Worm (Caenorhabditis elegans) whole organism, early embryonic: ENCODE data around the gene W01A11.1.

Experiments
- B0310.2 ChIP-seq: sonication (generic microtip); optimal IDR thresholded peaks from 2 replicates; lab custom pipeline; 2016; ENCODE audit warnings: mild to moderate bottlenecking, missing genetic modification characterization, missing compliant biosample characterization
- F13C5.2 ChIP-seq: sonication (generic microtip); optimal IDR thresholded peaks from 2 replicates; lab custom pipeline; 2017; ENCODE audit warnings: mild to moderate bottlenecking, missing genetic modification characterization, inconsistent platforms, missing compliant biosample characterization
- aly-1 ChIP-seq: sonication (generic microtip); optimal IDR thresholded peaks from 2 replicates; lab custom pipeline; 2016; ENCODE audit warnings: missing genetic modification characterization, missing compliant biosample characterization
- ama-1 ChIP-seq: fragments of 150-350 bp; optimal IDR thresholded peaks from 2 replicates; lab custom pipeline; 2014
- ceh-13 ChIP-seq: fragments of 200-800 bp; sonication (Bioruptor generic); optimal IDR thresholded peaks from 2 replicates; lab custom pipeline; 2018; ENCODE audit warnings: mild to moderate bottlenecking, missing genetic modification characterization, missing compliant biosample characterization
- ceh-36 ChIP-seq: sonication (generic microtip); optimal IDR thresholded peaks from 2 replicates; lab custom pipeline; 2016; ENCODE audit warnings: missing genetic modification characterization, inconsistent platforms, missing compliant biosample characterization
- ets-7 ChIP-seq: sonication (generic microtip); optimal IDR thresholded peaks from 2 replicates; lab custom pipeline; 2016; ENCODE audit warnings: missing genotype, missing genetic modification characterization, missing compliant biosample characterization
- flt-1 ChIP-seq: fragments of 200-800 bp; sonication (Bioruptor generic); IDR thresholded peaks from 2 replicates; pipeline ENCODE4 v1.3.6; 2022; ENCODE audit warnings: missing genetic modification characterization, missing compliant biosample characterization
- hmbx-1 ChIP-seq: sonication (generic microtip); optimal IDR thresholded peaks from 2 replicates; lab custom pipeline; 2016; ENCODE audit warnings: mild to moderate bottlenecking, missing genetic modification characterization, missing compliant biosample characterization
- hmg-4 ChIP-seq: fragments of 200-800 bp; sonication (Bioruptor generic); optimal IDR thresholded peaks from 2 replicates; lab custom pipeline; 2018; ENCODE audit warnings: mild to moderate bottlenecking, missing genetic modification characterization, missing compliant biosample characterization
- hnd-1 ChIP-seq: sonication (generic microtip); optimal IDR thresholded peaks from 2 replicates; lab custom pipeline; 2016; ENCODE audit warnings: missing genetic modification characterization, missing compliant biosample characterization
- pes-1 ChIP-seq: fragments of 200-800 bp; sonication (Bioruptor generic); IDR thresholded peaks from 2 replicates; pipeline ENCODE4 v1.3.6; 2022; ENCODE audit warnings: missing genetic modification reagents, missing genetic modification characterization, missing compliant biosample characterization
- scrt-1 ChIP-seq: fragments of 200-800 bp; sonication (Bioruptor generic); IDR thresholded peaks from 2 replicates; pipeline ENCODE4 v1.3.6; 2022; ENCODE audit warnings: missing genetic modification characterization, missing compliant biosample characterization
- sea-1 ChIP-seq: fragments of 200-800 bp; sonication (Bioruptor generic); conservative IDR thresholded peaks from 2 replicates; pipeline ENCODE4 v1.3.6; 2022; ENCODE audit warnings: missing genetic modification characterization, missing compliant biosample characterization
- tbx-11 ChIP-seq: fragments of 200-800 bp; sonication (Bioruptor generic); IDR thresholded peaks from 2 replicates; pipeline ENCODE4 v1.3.6; 2022; ENCODE audit warnings: missing genetic modification characterization, missing compliant biosample characterization
- tbx-37 ChIP-seq: fragments of 200-800 bp; sonication (Bioruptor generic); conservative IDR thresholded peaks from 2 replicates; pipeline ENCODE4 v1.3.6; 2022; ENCODE audit warnings: missing genetic modification reagents, missing genetic modification characterization, missing compliant biosample characterization
- tra-4 ChIP-seq: sonication (generic microtip); optimal IDR thresholded peaks from 2 replicates; lab custom pipeline; 2017; ENCODE audit warnings: missing genetic modification characterization, missing compliant biosample characterization

W01A11.1 gene

ce11 chrV:6492497-6492896 is 6.5 kb upstream of the W01A11.1 start:
- TF ChIP-seq ama-1 (lab: Kevin White, UChicago), result no peak
- TF ChIP-seq flt-1 (GFP tag; lab: Robert Waterston, UW), result no peak
- no peak for TF ChIP-seq F13C5.2
- no peak for TF ChIP-seq tbx-11 (GFP tag; lab: Robert Waterston, UW)
- TF ChIP-seq aly-1 (tag; lab: Kevin White, UChicago), result no peak
- no peak for TF ChIP-seq hnd-1
- TF ChIP-seq sea-1, result no peak
- TF ChIP-seq pes-1 (GFP tag; lab: Robert Waterston, UW), result no peak
- no peak for TF ChIP-seq B0310.2 (tag; lab: Kevin White, UChicago)
- TF ChIP-seq ets-7, result no peak
- TF ChIP-seq ceh-13 (GFP tag; lab: Kevin White, UChicago), result no peak
- TF ChIP-seq ceh-36 (tag; lab: Kevin White, UChicago), result no peak

- TF ChIP-seq ama-1 (lab: Kevin White, UChicago) (no peak), F13C5.2 (no peak), ets-7 (no peak), pes-1 (GFP tag; lab: Robert Waterston, UW) (no peak), tra-4 (tag; lab: Kevin White, UChicago) (no peak), aly-1 (tag; lab: Kevin White, UChicago) (no peak), ceh-36 (tag; lab: Kevin White, UChicago) (no peak), hmg-4 (GFP tag; lab: Kevin White, UChicago) (no peak)
These were observed 5.2 kb upstream of the W01A11.1 start, which contains the start of gene cpt-6 for ce11 chrV:6493821-6494220. Gene cpt-6, minus strand, starts transcription at chrV:6493921.

- no peak for TF ChIP-seq tra-4 (tag; lab: Kevin White, UChicago)
- TF ChIP-seq tbx-37 (GFP tag; lab: Robert Waterston, UW), result no peak
- no peak for TF ChIP-seq ceh-36 (tag; lab: Kevin White, UChicago)
- TF ChIP-seq sea-1, result no peak
- no peak for TF ChIP-seq aly-1 (tag; lab: Kevin White, UChicago)
- no peak for TF ChIP-seq scrt-1 (GFP tag; lab: Robert Waterston, UW)
- no peak for TF ChIP-seq flt-1 (GFP tag; lab: Robert Waterston, UW)
- no peak for TF ChIP-seq ceh-13 (GFP tag; lab: Kevin White, UChicago)
- no peak for TF ChIP-seq pes-1 (GFP tag; lab: Robert Waterston, UW)
- TF ChIP-seq tbx-11 (GFP tag; lab: Robert Waterston, UW), result no peak
- TF ChIP-seq F13C5.2, result no peak
- TF ChIP-seq hmg-4 (GFP tag; lab: Kevin White, UChicago), result no peak
- TF ChIP-seq ama-1 (lab: Kevin White, UChicago), result no peak
- no peak for TF ChIP-seq B0310.2 (tag; lab: Kevin White, UChicago)
- no peak for TF ChIP-seq hnd-1
- TF ChIP-seq hmbx-1, result no peak
- TF ChIP-seq ets-7, result no peak
These were observed 3.7 kb upstream of the W01A11.1 start for ce11 chrV:6495353-6495752.

- TF ChIP-seq B0310.2 (tag; lab: Kevin White, UChicago), result no peak
These were observed 2.3 kb upstream of the W01A11.1 start, which contains the start of gene dgtr-1 for ce11 chrV:6496611-6497158. Gene dgtr-1, plus strand, starts transcription at chrV:6497108.

ce11 chrV:6498441-6498840 is 583 bp upstream of the W01A11.1 start:
- TF ChIP-seq hmbx-1, result no peak
- TF ChIP-seq ama-1 (lab: Kevin White, UChicago), result no peak
- no peak for TF ChIP-seq pes-1 (GFP tag; lab: Robert Waterston, UW)
- TF ChIP-seq scrt-1 (GFP tag; lab: Robert Waterston, UW), result no peak
- TF ChIP-seq tbx-11 (GFP tag; lab: Robert Waterston, UW), result no peak
- TF ChIP-seq ets-7, result no peak
- no peak for TF ChIP-seq F13C5.2
- TF ChIP-seq hnd-1, result no peak
- TF ChIP-seq sea-1, result no peak
- TF ChIP-seq B0310.2 (tag; lab: Kevin White, UChicago), result no peak
- no peak for TF ChIP-seq aly-1 (tag; lab: Kevin White, UChicago)
- TF ChIP-seq tra-4 (tag; lab: Kevin White, UChicago), result no peak
- no peak for TF ChIP-seq flt-1 (GFP tag; lab: Robert Waterston, UW)
- TF ChIP-seq hmg-4 (GFP tag; lab: Kevin White, UChicago), result no peak
- TF ChIP-seq tbx-37 (GFP tag; lab: Robert Waterston, UW), result no peak

ce11 chrV:6503158-6503557 is 4.1 kb downstream of the W01A11.1 start:
- TF ChIP-seq tbx-37 (GFP tag; lab: Robert Waterston, UW) (no peak), flt-1 (GFP tag; lab: Robert Waterston, UW) (no peak), hmbx-1 (no peak), ceh-36 (tag; lab: Kevin White, UChicago) (no peak), ama-1 (lab: Kevin White, UChicago) (no peak), F13C5.2 (no peak)

- TF ChIP-seq ama-1 (lab: Kevin White, UChicago) (no peak), aly-1 (tag; lab: Kevin White, UChicago) (no peak), tra-4 (tag; lab: Kevin White, UChicago) (no peak), ceh-36 (tag; lab: Kevin White, UChicago) (no peak), hmbx-1 (no peak), flt-1 (GFP tag; lab: Robert Waterston, UW) (no peak), hmg-4 (GFP tag; lab: Kevin White, UChicago) (no peak), hnd-1 (no peak), sea-1 (no peak), tbx-37 (GFP tag; lab: Robert Waterston, UW) (no peak), pes-1 (GFP tag; lab: Robert Waterston, UW) (no peak), tbx-11 (GFP tag; lab: Robert Waterston, UW) (no peak), ceh-13 (GFP tag; lab: Kevin White, UChicago) (no peak), B0310.2 (tag; lab: Kevin White, UChicago) (no peak)
These were observed 5.3 kb downstream of the W01A11.1 start, which contains the start of gene moc-2 for ce11 chrV:6504131-6504827. Gene moc-2, minus strand, starts transcription at chrV:6504181.
